Fruit fly (Drosophila melanogaster) whole organism, prepupa: Measurements from ENCODE around the gene Trim9.

Source experiments
- CG3919 ChIP-seq: fragments of 200-800 bp; sonication (Bioruptor generic); optimal IDR thresholded peaks from 3 replicates; lab custom pipeline; 2016; ENCODE audit warnings: missing biosample characterization, missing genetic modification characterization
- CG6854 ChIP-seq: fragments of 200-800 bp; sonication (Bioruptor generic); optimal IDR thresholded peaks from 2 replicates; lab custom pipeline; 2017; ENCODE audit warnings: missing biosample characterization, mild to moderate bottlenecking, missing genetic modification characterization
- Ets21C ChIP-seq: fragments of 200-800 bp; sonication (Bioruptor generic); optimal IDR thresholded peaks from 3 replicates; lab custom pipeline; 2016; ENCODE audit warnings: missing biosample characterization, missing genetic modification characterization
- Gug ChIP-seq: fragments of 200-800 bp; sonication (Bioruptor generic); IDR thresholded peaks from 2 replicates; pipeline ENCODE4 v1.3.6; 2022; ENCODE audit warnings: missing biosample characterization, missing genetic modification characterization
- eg ChIP-seq: fragments of 200-800 bp; sonication (Bioruptor generic); IDR thresholded peaks from 3 replicates; pipeline ENCODE4 v1.3.6; 2022; ENCODE audit warnings: missing biosample characterization, missing genetic modification characterization
- salr ChIP-seq, 2 experiments: fragments of 200-800 bp; sonication (Bioruptor generic); optimal IDR thresholded peaks; 3 replicates each; lab custom pipeline; 2016 to 2018; ENCODE audit warnings: missing biosample characterization in 2 of 2, missing genetic modification characterization in 2 of 2, mild to moderate bottlenecking in 1 of 2
- spab ChIP-seq: fragments of 200-800 bp; sonication (Bioruptor generic); optimal IDR thresholded peaks from 2 replicates; lab custom pipeline; 2017; ENCODE audit warnings: missing biosample characterization, mild to moderate bottlenecking, missing genetic modification characterization, missing genetic modification reagents
- svp ChIP-seq: fragments of 200-800 bp; sonication (Bioruptor generic); peaks from one replicate; lab custom pipeline; 2016; ENCODE audit warnings: missing biosample characterization, missing genetic modification characterization

- no peak for TF ChIP-seq CG3919 (GFP tag; lab: Kevin White, UChicago)
- TF ChIP-seq eg = no peak
- no peak for TF ChIP-seq Ets21C
- TF ChIP-seq CG6854 = no peak
- no peak for TF ChIP-seq salr (GFP tag; optimal IDR thresholded peaks at IDR 0.05; lab: Kevin White, UChicago)
- no peak for TF ChIP-seq Gug
- no peak for TF ChIP-seq svp (GFP tag; lab: Kevin White, UChicago)
- TF ChIP-seq spab (GFP tag; lab: Kevin White, UChicago) = no peak
Observed at dm6 chr2L:10513837-10514499, 30.7 kb upstream of the Trim9 start.
